Worm (Caenorhabditis elegans): ENCODE data around the gene C01G10.14.

C01G10.14 gene

ce11 chrV:15071015-15071810 is 34.5 kb downstream of the C01G10.14 start, which contains the start of gene unc-76 (continued):
- TF ChIP-seq attf-5 (GFP tag; optimal IDR thresholded peaks at IDR 0.05) (peak; percentile 38), dox-1 (GFP tag; IDR thresholded peaks at IDR 0.05) (no peak), pha-4 (tag; optimal IDR thresholded peaks at IDR 0.05) (no peak), nfya-2 (GFP tag; IDR thresholded peaks at IDR 0.05) (no peak), repo-1 (tag; optimal IDR thresholded peaks at IDR 0.05) (no peak), B0019.2 (GFP tag; conservative IDR thresholded peaks at IDR 0.05) (no peak), ceh-79 (tag; optimal IDR thresholded peaks at IDR 0.05) (no peak), Y95B8A.8 (GFP tag; IDR thresholded peaks at IDR 0.05) (no peak), die-1 (tag; optimal IDR thresholded peaks at IDR 0.05) (no peak), hmg-20 (GFP tag; IDR thresholded peaks at IDR 0.05) (no peak), fkh-3 (tag; optimal IDR thresholded peaks at IDR 0.05) (no peak), egrh-3 (GFP tag; IDR thresholded peaks at IDR 0.05) (0 out of 2 replicates have a peak, but pooled peaks have one; percentile 15), madf-8 (GFP tag; conservative IDR thresholded peaks at IDR 0.05) (no peak), attf-3 (GFP tag; conservative IDR thresholded peaks at IDR 0.05) (no peak), chd-7 (tag; optimal IDR thresholded peaks at IDR 0.05) (no peak), B0336.3 (GFP tag; IDR thresholded peaks at IDR 0.05) (peak; percentile 39; the same call in 1 of the 2 replicates), F33H1.4 (GFP tag; IDR thresholded peaks at IDR 0.05) (no peak), lin-40 (tag; optimal IDR thresholded peaks at IDR 0.05) (peak; percentile 76), K11D2.4 (GFP tag; IDR thresholded peaks at IDR 0.05) (peak; percentile 56; the same call in 1 of the 2 replicates), B0035.1 (tag; optimal IDR thresholded peaks at IDR 0.05) (no peak), F55B11.4 (tag; optimal IDR thresholded peaks at IDR 0.05; ENCODE audit: borderline replicate concordance, insufficient read depth) (no peak), aptf-3 (GFP tag; IDR thresholded peaks at IDR 0.05) (no peak), Y79H2A.3 (GFP tag; conservative IDR thresholded peaks at IDR 0.05) (no peak), him-1 (tag; optimal IDR thresholded peaks at IDR 0.05) (no peak), Y67H2A.10 (GFP tag; conservative IDR thresholded peaks at IDR 0.05) (no peak), pbrm-1 (GFP tag; IDR thresholded peaks at IDR 0.05) (no peak), athp-1 (tag; optimal IDR thresholded peaks at IDR 0.05) (no peak), ztf-22 (GFP tag; optimal IDR thresholded peaks at IDR 0.05) (no peak), F37B4.10 (GFP tag; IDR thresholded peaks at IDR 0.05) (no peak), ccch-3 (GFP tag; optimal IDR thresholded peaks at IDR 0.05) (no peak), hlh-12 (tag; optimal IDR thresholded peaks at IDR 0.05) (no peak), dpl-1 (GFP tag; optimal IDR thresholded peaks at IDR 0.05) (no peak), T07F8.4 (tag; optimal IDR thresholded peaks at IDR 0.05) (no peak), ztf-3 (GFP tag; optimal IDR thresholded peaks at IDR 0.05) (no peak), mes-4 (tag; optimal IDR thresholded peaks at IDR 0.05) (no peak), atf-7 (tag; optimal IDR thresholded peaks at IDR 0.05) (no peak), attf-6 (GFP tag; IDR thresholded peaks at IDR 0.05) (no peak), let-526 (GFP tag; IDR thresholded peaks at IDR 0.05) (no peak), let-607 (tag; optimal IDR thresholded peaks at IDR 0.05) (no peak), mxl-1 (tag; optimal IDR thresholded peaks at IDR 0.05) (no peak), dpff-1 (tag; optimal IDR thresholded peaks at IDR 0.05) (no peak), cebp-1 (GFP tag; IDR thresholded peaks at IDR 0.05) (no peak), cebp-1 (tag; optimal IDR thresholded peaks at IDR 0.05) (peak; percentile 67), rcor-1 (GFP tag; IDR thresholded peaks at IDR 0.05) (no peak), sptf-2 (GFP tag; optimal IDR thresholded peaks at IDR 0.05) (no peak), ztf-25 (GFP tag; IDR thresholded peaks at IDR 0.05) (no peak), snpc-4 (GFP tag; optimal IDR thresholded peaks at IDR 0.05) (no peak), snpc-4 (tag; optimal IDR thresholded peaks at IDR 0.05) (peak in 2 of 4 experiments; percentile 34 to 55), akir-1 (GFP tag; optimal IDR thresholded peaks at IDR 0.05) (no peak)
